Fruit fly (Drosophila melanogaster) whole organism, pupa: ENCODE measurements around the gene CG44195.

Experiments
- CG12605 ChIP-seq: fragments of 200-800 bp; sonication (Bioruptor generic); IDR thresholded peaks from 2 replicates; pipeline ENCODE4 v1.3.6; 2022; ENCODE audit warnings: missing biosample characterization, missing genetic modification characterization
- CG4496 ChIP-seq: fragments of 200-800 bp; sonication (Bioruptor generic); IDR thresholded peaks from 3 replicates; pipeline ENCODE4 v1.3.6; 2022; ENCODE audit warnings: missing biosample characterization, missing genetic modification characterization
- D1 ChIP-seq: fragments of 200-800 bp; sonication (Bioruptor generic); optimal IDR thresholded peaks from 2 replicates; lab custom pipeline; 2018; ENCODE audit warnings: missing biosample characterization, mild to moderate bottlenecking, missing genetic modification characterization, moderate library complexity
- EcR ChIP-seq: fragments of 200-800 bp; sonication (Bioruptor generic); optimal IDR thresholded peaks from 3 replicates; lab custom pipeline; 2019; ENCODE audit warnings: missing biosample characterization, missing genetic modification characterization, mild to moderate bottlenecking, moderate library complexity, missing genetic modification reagents
- Snoo ChIP-seq: fragments of 200-800 bp; sonication (Bioruptor generic); optimal IDR thresholded peaks from 3 replicates; lab custom pipeline; 2017; ENCODE audit warnings: missing biosample characterization, mild to moderate bottlenecking, missing genetic modification characterization, inconsistent platforms

DNA sequence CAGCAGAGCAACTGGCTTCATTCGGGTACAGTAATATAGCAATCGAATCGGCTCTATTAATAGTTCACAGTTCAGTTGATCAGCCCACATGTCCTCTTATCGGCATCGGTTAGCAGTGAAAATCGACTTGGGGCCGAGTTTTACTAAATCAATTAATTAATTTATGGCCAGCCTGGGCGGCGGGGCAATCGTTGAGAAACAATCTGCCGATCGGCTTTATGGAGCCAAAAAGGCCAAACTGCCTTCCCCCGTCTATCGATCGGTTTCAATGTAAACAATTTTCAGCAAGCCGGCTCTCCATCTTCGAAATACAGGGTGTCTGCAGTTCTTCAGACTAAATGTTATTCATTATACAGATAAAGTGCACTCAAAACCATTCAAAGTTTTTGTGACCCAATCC, 61.8 kb downstream of the CG44195 start:
- TF ChIP-seq Snoo (no peak), CG4496 (GFP tag; lab: Robert Waterston, UW) (no peak), D1 (tag; lab: Kevin White, UChicago) (no peak), EcR (GFP tag; lab: Kevin White, UChicago) (no peak), CG12605 (GFP tag; lab: Robert Waterston, UW) (no peak)
